Worm (Caenorhabditis elegans): ENCODE data around the gene srx-5.

The srx-5 gene

ce11 chrV:736171-736570, 36.3 kb downstream of the srx-5 start, which contains the start of gene srj-25:
Gene srj-25, minus strand, starts transcription at chrV:736271.
- TF ChIP-seq nhr-11 (tag; optimal IDR thresholded peaks at IDR 0.05) (no peak), R02D3.7 (tag; optimal IDR thresholded peaks at IDR 0.05) (no peak), zag-1 (tag; optimal IDR thresholded peaks at IDR 0.05) (no peak), ceh-9 (tag; optimal IDR thresholded peaks at IDR 0.05) (no peak), nhr-67 (tag; optimal IDR thresholded peaks at IDR 0.05) (no peak), ztf-4 (tag; optimal IDR thresholded peaks at IDR 0.05) (no peak), nhr-76 (tag; optimal IDR thresholded peaks at IDR 0.05) (no peak), mdl-1 (tag; optimal IDR thresholded peaks at IDR 0.05) (no peak), nhr-23 (tag; optimal IDR thresholded peaks at IDR 0.05) (no peak), elt-1 (tag; optimal IDR thresholded peaks at IDR 0.05) (no peak)

- TF ChIP-seq tbx-2 (tag; optimal IDR thresholded peaks at IDR 0.05) (no peak), elt-1 (tag; optimal IDR thresholded peaks at IDR 0.05) (no peak), nfya-1 (tag; optimal IDR thresholded peaks at IDR 0.05; ENCODE audit: insufficient read depth) (no peak), elt-2 (tag; optimal IDR thresholded peaks at IDR 0.05) (no peak), R02D3.7 (tag; optimal IDR thresholded peaks at IDR 0.05) (no peak), ceh-82 (tag; optimal IDR thresholded peaks at IDR 0.05) (no peak), unc-39 (tag; optimal IDR thresholded peaks at IDR 0.05) (no peak), nhr-43 (tag; optimal IDR thresholded peaks at IDR 0.05; ENCODE audit: poor library complexity, severe bottlenecking) (no peak), fos-1 (tag; optimal IDR thresholded peaks at IDR 0.05) (no peak), snpc-4 (tag; optimal IDR thresholded peaks at IDR 0.05) (no peak), unc-62 (GFP tag; optimal IDR thresholded peaks at IDR 0.05) (no peak), nhr-12 (tag; optimal IDR thresholded peaks at IDR 0.05) (no peak), mdl-1 (tag; optimal IDR thresholded peaks at IDR 0.05) (no peak), nhr-76 (tag; optimal IDR thresholded peaks at IDR 0.05) (no peak), zag-1 (tag; optimal IDR thresholded peaks at IDR 0.05) (no peak), nhr-67 (tag; optimal IDR thresholded peaks at IDR 0.05) (no peak), elt-3 (tag; optimal IDR thresholded peaks at IDR 0.05) (no peak), ceh-16 (tag; optimal IDR thresholded peaks at IDR 0.05) (no peak), daf-12 (tag; optimal IDR thresholded peaks at IDR 0.05) (no peak), nhr-77 (tag; optimal IDR thresholded peaks at IDR 0.05) (no peak)
Measured at ce11 chrV:738770-739169, 38.9 kb downstream of the srx-5 start, which contains the start of gene srj-24. Gene srj-24, minus strand, starts transcription at chrV:738870.

ce11 chrV:741820-742219, 41.9 kb downstream of the srx-5 start, which contains the start of gene C05E4.7:
Gene C05E4.7, plus strand, starts transcription at chrV:742120.
- no peak for TF ChIP-seq egl-27 (tag; optimal IDR thresholded peaks at IDR 0.05)
- TF ChIP-seq ZK546.5 (tag; optimal IDR thresholded peaks at IDR 0.05) = no peak
- TF ChIP-seq ztf-11 (tag; optimal IDR thresholded peaks at IDR 0.05) = no peak
- TF ChIP-seq lin-39 (tag; optimal IDR thresholded peaks at IDR 0.05) = no peak
- no peak for TF ChIP-seq ceh-82 (tag; optimal IDR thresholded peaks at IDR 0.05)
- no peak for TF ChIP-seq elt-3 (tag; optimal IDR thresholded peaks at IDR 0.05)
- no peak for TF ChIP-seq ceh-16 (tag; optimal IDR thresholded peaks at IDR 0.05)
- no peak for TF ChIP-seq nhr-23 (tag; optimal IDR thresholded peaks at IDR 0.05)
- no peak for TF ChIP-seq fkh-2 (tag; optimal IDR thresholded peaks at IDR 0.05)
- no peak for TF ChIP-seq elt-1 (tag; optimal IDR thresholded peaks at IDR 0.05)

- TF ChIP-seq egl-27 (tag; optimal IDR thresholded peaks at IDR 0.05) (no peak), nhr-23 (tag; optimal IDR thresholded peaks at IDR 0.05) (no peak), ztf-11 (tag; optimal IDR thresholded peaks at IDR 0.05) (no peak), nhr-77 (tag; optimal IDR thresholded peaks at IDR 0.05) (no peak), ceh-16 (tag; optimal IDR thresholded peaks at IDR 0.05) (no peak), elt-2 (tag; optimal IDR thresholded peaks at IDR 0.05) (no peak)
Measured at ce11 chrV:743348-743747, 43.5 kb downstream of the srx-5 start, which contains the start of gene str-134. Gene str-134, plus strand, starts transcription at chrV:743648.

ce11 chrV:748044-748443, 48.2 kb downstream of the srx-5 start, which contains the start of gene sri-4:
Gene sri-4, plus strand, starts transcription at chrV:748344.
- no peak for TF ChIP-seq elt-1 (tag; optimal IDR thresholded peaks at IDR 0.05)
- no peak for TF ChIP-seq R02D3.7 (tag; optimal IDR thresholded peaks at IDR 0.05)
- TF ChIP-seq nhr-28 (tag; optimal IDR thresholded peaks at IDR 0.05) = no peak
